Worm (Caenorhabditis elegans) whole organism, early embryonic: ENCODE data around the gene swd-2.1.

Experiments used
- B0310.2 ChIP-seq: sonication (generic microtip); optimal IDR thresholded peaks from 2 replicates; lab custom pipeline; 2016; ENCODE audit warnings: mild to moderate bottlenecking, missing genetic modification characterization, missing compliant biosample characterization
- F13C5.2 ChIP-seq: sonication (generic microtip); optimal IDR thresholded peaks from 2 replicates; lab custom pipeline; 2017; ENCODE audit warnings: mild to moderate bottlenecking, missing genetic modification characterization, inconsistent platforms, missing compliant biosample characterization
- aly-1 ChIP-seq: sonication (generic microtip); optimal IDR thresholded peaks from 2 replicates; lab custom pipeline; 2016; ENCODE audit warnings: missing genetic modification characterization, missing compliant biosample characterization
- ama-1 ChIP-seq: fragments of 150-350 bp; optimal IDR thresholded peaks from 2 replicates; lab custom pipeline; 2014
- ceh-13 ChIP-seq: fragments of 200-800 bp; sonication (Bioruptor generic); optimal IDR thresholded peaks from 2 replicates; lab custom pipeline; 2018; ENCODE audit warnings: mild to moderate bottlenecking, missing genetic modification characterization, missing compliant biosample characterization
- ceh-36 ChIP-seq: sonication (generic microtip); optimal IDR thresholded peaks from 2 replicates; lab custom pipeline; 2016; ENCODE audit warnings: missing genetic modification characterization, inconsistent platforms, missing compliant biosample characterization
- flt-1 ChIP-seq: fragments of 200-800 bp; sonication (Bioruptor generic); IDR thresholded peaks from 2 replicates; pipeline ENCODE4 v1.3.6; 2022; ENCODE audit warnings: missing genetic modification characterization, missing compliant biosample characterization
- hmbx-1 ChIP-seq: sonication (generic microtip); optimal IDR thresholded peaks from 2 replicates; lab custom pipeline; 2016; ENCODE audit warnings: mild to moderate bottlenecking, missing genetic modification characterization, missing compliant biosample characterization
- hmg-4 ChIP-seq: fragments of 200-800 bp; sonication (Bioruptor generic); optimal IDR thresholded peaks from 2 replicates; lab custom pipeline; 2018; ENCODE audit warnings: mild to moderate bottlenecking, missing genetic modification characterization, missing compliant biosample characterization
- hnd-1 ChIP-seq: sonication (generic microtip); optimal IDR thresholded peaks from 2 replicates; lab custom pipeline; 2016; ENCODE audit warnings: missing genetic modification characterization, missing compliant biosample characterization
- scrt-1 ChIP-seq: fragments of 200-800 bp; sonication (Bioruptor generic); IDR thresholded peaks from 2 replicates; pipeline ENCODE4 v1.3.6; 2022; ENCODE audit warnings: missing genetic modification characterization, missing compliant biosample characterization
- tbx-37 ChIP-seq: fragments of 200-800 bp; sonication (Bioruptor generic); conservative IDR thresholded peaks from 2 replicates; pipeline ENCODE4 v1.3.6; 2022; ENCODE audit warnings: missing genetic modification reagents, missing genetic modification characterization, missing compliant biosample characterization
- tra-4 ChIP-seq: sonication (generic microtip); optimal IDR thresholded peaks from 2 replicates; lab custom pipeline; 2017; ENCODE audit warnings: missing genetic modification characterization, missing compliant biosample characterization

ce11 chrIV:7727258-7727657 is 48.6 kb upstream of the swd-2.1 start:
- TF ChIP-seq ama-1 (no peak), ceh-36 (no peak), scrt-1 (GFP tag; lab: Robert Waterston, UW) (no peak), hmg-4 (GFP tag; lab: Kevin White, UChicago) (no peak), flt-1 (no peak), F13C5.2 (tag; lab: Kevin White, UChicago) (no peak), hmbx-1 (no peak), hnd-1 (no peak), tbx-37 (no peak), aly-1 (tag; lab: Kevin White, UChicago) (no peak), ceh-13 (GFP tag; lab: Kevin White, UChicago) (no peak), B0310.2 (no peak), tra-4 (tag; lab: Kevin White, UChicago) (no peak)
